Fruit fly (Drosophila melanogaster) whole organism, embryonic: ENCODE results near the gene mad2.

Experiments used
- Antp ChIP-seq: fragments of 200-800 bp; sonication (Bioruptor generic); optimal IDR thresholded peaks from 3 replicates; lab custom pipeline; 2016; ENCODE audit warnings: missing biosample characterization, missing genetic modification characterization
- Atf6 ChIP-seq: fragments of 200-800 bp; sonication (Bioruptor generic); IDR thresholded peaks from 2 replicates; pipeline ENCODE4 v1.3.6; 2022; ENCODE audit warnings: missing biosample characterization, missing genetic modification characterization
- Bteb2 ChIP-seq: fragments of 200-800 bp; sonication (Bioruptor generic); optimal IDR thresholded peaks from 2 replicates; lab custom pipeline; 2016; ENCODE audit warnings: missing biosample characterization, missing genetic modification characterization
- CG10274 ChIP-seq: fragments of 200-800 bp; sonication (Bioruptor generic); optimal IDR thresholded peaks from 3 replicates; lab custom pipeline; 2017; ENCODE audit warnings: missing biosample characterization, mild to moderate bottlenecking, missing genetic modification characterization
- CG10654 ChIP-seq: fragments of 200-800 bp; sonication (Bioruptor generic); optimal IDR thresholded peaks from 2 replicates; lab custom pipeline; 2016; ENCODE audit warnings: missing biosample characterization, missing genetic modification characterization
- CG12219 ChIP-seq: fragments of 200-800 bp; sonication (Bioruptor generic); optimal IDR thresholded peaks from 3 replicates; lab custom pipeline; 2018; ENCODE audit warnings: missing biosample characterization, mild to moderate bottlenecking, missing genetic modification characterization
- CG13624 ChIP-seq: fragments of 200-800 bp; sonication (Bioruptor generic); optimal IDR thresholded peaks from 2 replicates; lab custom pipeline; 2016; ENCODE audit warnings: missing biosample characterization, missing genetic modification characterization
- CG14965 ChIP-seq: fragments of 200-800 bp; sonication (Bioruptor generic); optimal IDR thresholded peaks from 2 replicates; lab custom pipeline; 2016; ENCODE audit warnings: missing biosample characterization, missing genetic modification characterization, borderline replicate concordance
- CG15601 ChIP-seq: fragments of 200-800 bp; sonication (Bioruptor generic); optimal IDR thresholded peaks from 3 replicates; lab custom pipeline; 2019; ENCODE audit warnings: missing biosample characterization, mild to moderate bottlenecking, missing genetic modification characterization, moderate library complexity
- CG18764 ChIP-seq: fragments of 200-800 bp; sonication (Bioruptor generic); optimal IDR thresholded peaks from 3 replicates; lab custom pipeline; 2016; ENCODE audit warnings: missing biosample characterization, missing genetic modification characterization
- CG31441 ChIP-seq: fragments of 200-800 bp; sonication (Bioruptor generic); IDR thresholded peaks from 2 replicates; pipeline ENCODE4 v1.3.6; 2022; ENCODE audit warnings: missing biosample characterization, missing genetic modification characterization
- CG3163 ChIP-seq: fragments of 200-800 bp; sonication (Bioruptor generic); optimal IDR thresholded peaks from 3 replicates; lab custom pipeline; 2016; ENCODE audit warnings: missing biosample characterization, missing genetic modification characterization
- CG4360 ChIP-seq: fragments of 200-800 bp; sonication (Bioruptor generic); IDR thresholded peaks from 2 replicates; pipeline ENCODE4 v1.3.6; 2022; ENCODE audit warnings: missing biosample characterization, missing genetic modification characterization
- CG5180 ChIP-seq: fragments of 200-800 bp; sonication (Bioruptor generic); optimal IDR thresholded peaks from 3 replicates; lab custom pipeline; 2017; ENCODE audit warnings: missing biosample characterization, missing genetic modification characterization, mild to moderate bottlenecking, moderate library complexity, missing genetic modification reagents
- CG5953 ChIP-seq: fragments of 200-800 bp; sonication (Bioruptor generic); IDR thresholded peaks from 2 replicates; pipeline ENCODE4 v1.3.6; 2022; ENCODE audit warnings: missing biosample characterization, missing genetic modification characterization
- CG6272 ChIP-seq: fragments of 200-800 bp; sonication (Bioruptor generic); IDR thresholded peaks from 2 replicates; pipeline ENCODE4 v1.3.6; 2022; ENCODE audit warnings: missing biosample characterization, missing genetic modification characterization
- CHES-1-like ChIP-seq: fragments of 200-800 bp; sonication (Bioruptor generic); optimal IDR thresholded peaks from 2 replicates; lab custom pipeline; 2016; ENCODE audit warnings: missing biosample characterization, missing genetic modification characterization
- Dbx ChIP-seq: fragments of 200-800 bp; sonication (Bioruptor generic); IDR thresholded peaks from 3 replicates; pipeline ENCODE4 v1.3.6; 2022; ENCODE audit warnings: missing biosample characterization, missing genetic modification characterization
- Deaf1 ChIP-seq: fragments of 200-800 bp; optimal IDR thresholded peaks from 3 replicates; lab custom pipeline; 2019; ENCODE audit warnings: missing biosample characterization, mild to moderate bottlenecking, missing genetic modification characterization, moderate library complexity
- Doc2 ChIP-seq: fragments of 200-800 bp; sonication (Bioruptor generic); IDR thresholded peaks from 2 replicates; pipeline ENCODE4 v1.3.6; 2022; ENCODE audit warnings: missing biosample characterization, missing genetic modification characterization
- Ets65A ChIP-seq: fragments of 200-800 bp; sonication (Bioruptor generic); peaks from one replicate; lab custom pipeline; 2016; ENCODE audit warnings: missing biosample characterization, missing genetic modification characterization
- H15 ChIP-seq: fragments of 200-800 bp; sonication (Bioruptor generic); IDR thresholded peaks from 3 replicates; pipeline ENCODE4 v1.3.6; 2022; ENCODE audit warnings: missing biosample characterization, missing genetic modification characterization
- HLH54F ChIP-seq: fragments of 200-800 bp; sonication (Bioruptor generic); optimal IDR thresholded peaks from 3 replicates; lab custom pipeline; 2016; ENCODE audit warnings: missing biosample characterization, missing genetic modification characterization
- Hsf ChIP-seq: fragments of 200-800 bp; sonication (Bioruptor generic); optimal IDR thresholded peaks from 3 replicates; lab custom pipeline; 2016; ENCODE audit warnings: missing biosample characterization, missing genetic modification characterization
- Lhr ChIP-seq: fragments of 200-800 bp; sonication (Bioruptor generic); optimal IDR thresholded peaks from 3 replicates; lab custom pipeline; 2017; ENCODE audit warnings: mild to moderate bottlenecking, missing biosample characterization, missing genetic modification reagents, missing genetic modification characterization
- NC2β ChIP-seq: fragments of 200-800 bp; sonication (Bioruptor generic); optimal IDR thresholded peaks from 2 replicates; lab custom pipeline; 2016; ENCODE audit warnings: missing biosample characterization, missing genetic modification characterization
- Nf-YB ChIP-seq: fragments of 200-800 bp; sonication (Bioruptor generic); optimal IDR thresholded peaks from 3 replicates; lab custom pipeline; 2019; ENCODE audit warnings: missing biosample characterization, mild to moderate bottlenecking, missing genetic modification characterization, moderate library complexity
- Ptx1 ChIP-seq: fragments of 200-800 bp; sonication (Bioruptor generic); IDR thresholded peaks from 2 replicates; pipeline ENCODE4 v1.3.6; 2022; ENCODE audit warnings: missing biosample characterization, missing genetic modification characterization
- Rx ChIP-seq: fragments of 200-800 bp; sonication (Bioruptor generic); IDR thresholded peaks from 2 replicates; pipeline ENCODE4 v1.3.6; 2022; ENCODE audit warnings: missing biosample characterization, missing genetic modification characterization
- Six4 ChIP-seq: fragments of 200-800 bp; sonication (Bioruptor generic); optimal IDR thresholded peaks from 2 replicates; lab custom pipeline; 2016; ENCODE audit warnings: missing biosample characterization, missing genetic modification characterization
- Sry-δ ChIP-seq: fragments of 200-800 bp; sonication (Bioruptor generic); optimal IDR thresholded peaks from 2 replicates; lab custom pipeline; 2016; ENCODE audit warnings: missing biosample characterization, missing genetic modification characterization
- Stat92E ChIP-seq, 3 experiments: fragments of >200 bp in 2 of 3; fragments of 200-800 bp in 1 of 3; sonication (Bioruptor generic) in 1 of 3; optimal IDR thresholded peaks; 2 replicates each; lab custom pipeline; 2017 to 2019; ENCODE audit warnings: missing biosample characterization in 3 of 3, missing genetic modification characterization in 3 of 3, mild to moderate bottlenecking in 1 of 3, moderate library complexity in 1 of 3
- Vsx1 ChIP-seq: fragments of 200-800 bp; sonication (Bioruptor generic); optimal IDR thresholded peaks from 2 replicates; lab custom pipeline; 2017; ENCODE audit warnings: missing biosample characterization, mild to moderate bottlenecking, missing genetic modification characterization, missing genetic modification reagents
- Xrp1 ChIP-seq: fragments of 200-800 bp; sonication (Bioruptor generic); IDR thresholded peaks from 2 replicates; pipeline ENCODE4 v1.3.6; 2022; ENCODE audit warnings: missing biosample characterization, missing genetic modification characterization
- amos ChIP-seq: fragments of 200-800 bp; sonication (Bioruptor generic); IDR thresholded peaks from 2 replicates; pipeline ENCODE4 v1.3.6; 2022; ENCODE audit warnings: missing biosample characterization, missing genetic modification characterization; ENCODE audit not compliant: partially characterized antibody
- aop ChIP-seq: fragments of 200-800 bp; sonication (Bioruptor generic); IDR thresholded peaks from 2 replicates; pipeline ENCODE4 v1.3.6; 2022; ENCODE audit warnings: missing biosample characterization, missing genetic modification characterization
- cad ChIP-seq: fragments of >200 bp; optimal IDR thresholded peaks from 2 replicates; lab custom pipeline; 2017; ENCODE audit warnings: missing biosample characterization, missing genetic modification characterization
- caup ChIP-seq: fragments of 200-800 bp; sonication (Bioruptor generic); optimal IDR thresholded peaks from 3 replicates; lab custom pipeline; 2017; ENCODE audit warnings: missing biosample characterization, mild to moderate bottlenecking, missing genetic modification characterization, moderate library complexity; ENCODE audit not compliant: severe bottlenecking
- eyg ChIP-seq: fragments of 200-800 bp; sonication (Bioruptor generic); optimal IDR thresholded peaks from 3 replicates; lab custom pipeline; 2016; ENCODE audit warnings: missing biosample characterization, missing genetic modification characterization
- fd3F ChIP-seq: fragments of 200-800 bp; sonication (Bioruptor generic); optimal IDR thresholded peaks from 2 replicates; lab custom pipeline; 2018; ENCODE audit warnings: missing biosample characterization, mild to moderate bottlenecking, missing genetic modification characterization, moderate library complexity
- fru ChIP-seq: fragments of >200 bp; optimal IDR thresholded peaks from 2 replicates; lab custom pipeline; 2017
- h ChIP-seq: fragments of >200 bp; optimal IDR thresholded peaks from 2 replicates; lab custom pipeline; 2017
- inv ChIP-seq: fragments of 200-800 bp; sonication (Bioruptor generic); IDR thresholded peaks from 2 replicates; pipeline ENCODE4 v1.3.6; 2022; ENCODE audit warnings: missing biosample characterization, missing genetic modification characterization; ENCODE audit not compliant: partially characterized antibody
- ken ChIP-seq: fragments of 200-800 bp; sonication (Bioruptor generic); IDR thresholded peaks from 3 replicates; pipeline ENCODE4 v1.3.6; 2022; ENCODE audit warnings: missing biosample characterization, missing genetic modification characterization
- onecut ChIP-seq: fragments of 200-800 bp; sonication (Bioruptor generic); IDR thresholded peaks from 2 replicates; pipeline ENCODE4 v1.3.6; 2022; ENCODE audit warnings: missing biosample characterization, missing genetic modification characterization
- p53 ChIP-seq: fragments of 200-800 bp; sonication (Bioruptor generic); optimal IDR thresholded peaks from 2 replicates; lab custom pipeline; 2016; ENCODE audit warnings: missing biosample characterization, missing genetic modification characterization
- salm ChIP-seq: fragments of 200-800 bp; sonication (Bioruptor generic); optimal IDR thresholded peaks from 2 replicates; lab custom pipeline; 2018; ENCODE audit warnings: missing biosample characterization, mild to moderate bottlenecking, missing genetic modification characterization
- scrt ChIP-seq: fragments of 200-800 bp; sonication (Bioruptor generic); optimal IDR thresholded peaks from 2 replicates; lab custom pipeline; 2018; ENCODE audit warnings: missing biosample characterization, mild to moderate bottlenecking, missing genetic modification characterization, moderate library complexity
- tx ChIP-seq: fragments of 200-800 bp; sonication (Bioruptor generic); optimal IDR thresholded peaks from 2 replicates; lab custom pipeline; 2016; ENCODE audit warnings: missing biosample characterization, missing genetic modification characterization
- wdn ChIP-seq: fragments of 200-800 bp; sonication (Bioruptor generic); IDR thresholded peaks from 2 replicates; pipeline ENCODE4 v1.3.6; 2022; ENCODE audit warnings: missing biosample characterization, missing genetic modification characterization
- yki ChIP-seq: fragments of >200 bp; optimal IDR thresholded peaks from 3 replicates; lab custom pipeline; 2018

Gene mad2

dm6 chr3L:5768532-5769497 lies 44.1 kb downstream of the mad2 start, which contains the start of the genes Ppat-Dpck and scny (continued):
- TF ChIP-seq CG4360 (GFP tag; lab: Robert Waterston, UW) (no peak), Nf-YB (no peak), wdn (no peak), Six4 (no peak), Bteb2 (GFP tag; lab: Kevin White, UChicago) (no peak), NC2β (no peak), CG15601 (tag; lab: Kevin White, UChicago) (peak; percentile 48), scrt (GFP tag; lab: Kevin White, UChicago) (no peak), cad (GFP tag; lab: Kevin White, UChicago) (no peak), Antp (GFP tag; lab: Kevin White, UChicago) (no peak), CG13624 (peak; percentile 18), caup (GFP tag; lab: Kevin White, UChicago) (no peak), p53 (GFP tag; lab: Kevin White, UChicago) (no peak), Xrp1 (no peak), inv (GFP tag; lab: Robert Waterston, UW) (peak; percentile 89), Atf6 (no peak), fd3F (GFP tag; lab: Kevin White, UChicago) (no peak), CG18764 (no peak), CG31441 (no peak; the same call in 1 of the 2 replicates), CG12219 (GFP tag; lab: Kevin White, UChicago) (no peak), h (lab: Kevin White, UChicago) (no peak), aop (GFP tag; lab: Robert Waterston, UW) (no peak), tx (GFP tag; lab: Kevin White, UChicago) (no peak), Ptx1 (GFP tag; lab: Robert Waterston, UW) (no peak), Sry-δ (GFP tag; lab: Kevin White, UChicago) (peak; percentile 82), HLH54F (GFP tag; lab: Kevin White, UChicago) (no peak), Stat92E (GFP tag; optimal IDR thresholded peaks at IDR 0.05; lab: Kevin White, UChicago) (peak in 1 of 3 experiments; percentile 66), Rx (GFP tag; lab: Robert Waterston, UW) (no peak), CG5953 (no peak), ken (no peak), Deaf1 (tag; lab: Kevin White, UChicago) (peak; percentile 86), CG5180 (GFP tag; lab: Kevin White, UChicago) (no peak), eyg (GFP tag; lab: Kevin White, UChicago) (no peak), Hsf (GFP tag; lab: Kevin White, UChicago) (peak; percentile 33), Dbx (0 out of 3 replicates have a peak, but pooled peaks have one; percentile 39), CG10274 (no peak), yki (lab: Kevin White, UChicago) (no peak), fru (no peak), CG10654 (GFP tag; lab: Kevin White, UChicago) (no peak), salm (no peak), Lhr (peak; percentile 40), onecut (GFP tag; lab: Robert Waterston, UW) (no peak), Vsx1 (no peak), CG14965 (no peak), Ets65A (no peak), H15 (GFP tag; lab: Robert Waterston, UW) (no peak), CHES-1-like (GFP tag; lab: Kevin White, UChicago) (peak; percentile 47), amos (peak; percentile 93), CG6272 (GFP tag; lab: Robert Waterston, UW) (0 out of 2 replicates have a peak, but pooled peaks have one; percentile 4), Doc2 (GFP tag; lab: Robert Waterston, UW) (no peak), CG3163 (GFP tag; lab: Kevin White, UChicago) (no peak)
